Worm (Caenorhabditis elegans) whole organism, midembryonic: ENCODE measurements around the gene C18A11.3.

Source experiments
- cog-1 ChIP-seq: sonication (generic microtip); optimal IDR thresholded peaks from 2 replicates; lab custom pipeline; 2016; ENCODE audit warnings: missing genetic modification characterization, missing compliant biosample characterization
- tab-1 ChIP-seq: fragments of 200-800 bp; sonication (Bioruptor generic); IDR thresholded peaks from 2 replicates; pipeline ENCODE4 v1.3.6; 2022; ENCODE audit warnings: missing genetic modification characterization, missing compliant biosample characterization

DNA sequence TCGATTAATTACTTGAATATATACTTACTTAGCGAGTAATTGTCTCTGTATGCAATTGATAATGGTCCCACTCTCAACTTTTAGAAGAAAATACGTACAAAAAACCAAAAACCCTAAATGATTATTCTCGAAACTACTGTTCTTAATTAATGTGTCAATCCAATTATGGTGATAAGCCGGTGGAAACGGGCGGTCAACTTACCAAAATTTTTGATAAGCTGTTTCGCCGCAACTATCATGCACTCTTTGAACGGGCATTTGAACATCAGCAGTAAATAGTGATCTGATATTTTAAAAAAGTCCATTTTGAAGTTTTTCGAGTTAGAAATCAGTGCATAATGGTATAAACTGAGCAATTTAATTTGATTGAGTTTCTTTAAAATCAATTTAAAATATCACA, 17.5 kb downstream of the C18A11.3 start:
- TF ChIP-seq tab-1 (no peak), cog-1 (tag; lab: Kevin White, UChicago) (no peak)
